Worm (Caenorhabditis elegans): ENCODE results near the gene tsg-101.

Gene tsg-101

ce11 chrIV:3514467-3514866 is at the start of gene tsg-101:
Gene tsg-101 (minus strand): TSS chrIV:3514567.
- TF ChIP-seq hmg-4 (GFP tag; optimal IDR thresholded peaks at IDR 0.05) (no peak), hnd-1 (tag; optimal IDR thresholded peaks at IDR 0.05) (no peak), ama-1 (optimal IDR thresholded peaks at IDR 0.05) (no peak), B0310.2 (tag; optimal IDR thresholded peaks at IDR 0.05) (no peak), ets-7 (tag; optimal IDR thresholded peaks at IDR 0.05) (no peak), tbx-37 (GFP tag; conservative IDR thresholded peaks at IDR 0.05) (no peak), ceh-13 (GFP tag; optimal IDR thresholded peaks at IDR 0.05) (no peak), F13C5.2 (tag; optimal IDR thresholded peaks at IDR 0.05) (no peak), pes-1 (GFP tag; IDR thresholded peaks at IDR 0.05) (no peak), aly-1 (tag; optimal IDR thresholded peaks at IDR 0.05) (no peak), sea-1 (GFP tag; conservative IDR thresholded peaks at IDR 0.05) (no peak), flt-1 (GFP tag; IDR thresholded peaks at IDR 0.05) (no peak), ceh-36 (tag; optimal IDR thresholded peaks at IDR 0.05) (no peak), scrt-1 (GFP tag; IDR thresholded peaks at IDR 0.05) (no peak), hmbx-1 (tag; optimal IDR thresholded peaks at IDR 0.05) (no peak)

ce11 chrIV:3559201-3559600 is 44.8 kb upstream of the tsg-101 start:
- no peak for TF ChIP-seq ama-1 (optimal IDR thresholded peaks at IDR 0.05)
- no peak for TF ChIP-seq ceh-36 (tag; optimal IDR thresholded peaks at IDR 0.05)
- TF ChIP-seq ceh-13 (GFP tag; optimal IDR thresholded peaks at IDR 0.05), result no peak
- no peak for TF ChIP-seq F13C5.2 (tag; optimal IDR thresholded peaks at IDR 0.05)
- no peak for TF ChIP-seq hmbx-1 (tag; optimal IDR thresholded peaks at IDR 0.05)

DNA sequence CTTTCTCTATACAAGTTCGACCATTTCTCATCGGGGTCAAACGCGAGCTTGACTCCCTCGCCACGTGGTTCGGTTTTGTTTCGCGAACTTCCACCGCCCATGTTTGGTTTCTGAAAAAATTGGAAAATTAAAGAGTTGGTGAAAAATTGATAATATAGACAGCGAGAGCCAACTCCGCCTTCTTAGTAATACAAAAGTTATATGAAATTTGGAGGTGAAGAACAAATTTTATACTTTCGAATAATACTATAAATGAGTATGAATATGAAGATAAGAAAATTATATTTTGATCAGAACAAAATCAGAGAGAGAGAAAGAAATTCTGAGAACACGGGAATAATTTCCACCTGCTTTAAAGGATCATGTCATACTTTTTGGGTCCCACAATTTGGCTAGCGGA is 43.0 kb upstream of the tsg-101 start, which contains the start of gene osm-9:
osm-9 (minus strand) TSS at position 101 of the 400 bp plus-strand sequence.
- TF ChIP-seq F13C5.2 (tag; optimal IDR thresholded peaks at IDR 0.05), result no peak

ce11 chrIV:3552933-3553332 is 38.6 kb upstream of the tsg-101 start:
- TF ChIP-seq pes-1 (GFP tag; IDR thresholded peaks at IDR 0.05), result no peak
- no peak for TF ChIP-seq ets-7 (tag; optimal IDR thresholded peaks at IDR 0.05)
- no peak for TF ChIP-seq tra-4 (tag; optimal IDR thresholded peaks at IDR 0.05)
- TF ChIP-seq tbx-11 (GFP tag; IDR thresholded peaks at IDR 0.05), result no peak
- no peak for TF ChIP-seq tbx-37 (GFP tag; conservative IDR thresholded peaks at IDR 0.05)
- TF ChIP-seq hmbx-1 (tag; optimal IDR thresholded peaks at IDR 0.05), result no peak

- peak; percentile 88 for TF ChIP-seq pes-1 (GFP tag; IDR thresholded peaks at IDR 0.05)
- TF ChIP-seq hnd-1 (tag; optimal IDR thresholded peaks at IDR 0.05), result peak; percentile 43
- peak; percentile 83 for TF ChIP-seq hmg-4 (GFP tag; optimal IDR thresholded peaks at IDR 0.05)
- peak; percentile 80 for TF ChIP-seq scrt-1 (GFP tag; IDR thresholded peaks at IDR 0.05)
- TF ChIP-seq ceh-13 (GFP tag; optimal IDR thresholded peaks at IDR 0.05), result peak; percentile 10
- TF ChIP-seq ets-7 (tag; optimal IDR thresholded peaks at IDR 0.05), result no peak
- peak; percentile 76 for TF ChIP-seq sea-1 (GFP tag; conservative IDR thresholded peaks at IDR 0.05)
- TF ChIP-seq ama-1 (optimal IDR thresholded peaks at IDR 0.05), result no peak
- peak; percentile 71 for TF ChIP-seq aly-1 (tag; optimal IDR thresholded peaks at IDR 0.05)
- TF ChIP-seq tra-4 (tag; optimal IDR thresholded peaks at IDR 0.05), result peak; percentile 68
- TF ChIP-seq tbx-37 (GFP tag; conservative IDR thresholded peaks at IDR 0.05), result peak; percentile 66; the same call in 1 of the 2 replicates
- TF ChIP-seq hmbx-1 (tag; optimal IDR thresholded peaks at IDR 0.05), result peak; percentile 28
- peak; percentile 12 for TF ChIP-seq F13C5.2 (tag; optimal IDR thresholded peaks at IDR 0.05)
- TF ChIP-seq flt-1 (GFP tag; IDR thresholded peaks at IDR 0.05), result peak; percentile 83
- TF ChIP-seq tbx-11 (GFP tag; IDR thresholded peaks at IDR 0.05), result peak; percentile 69
- peak; percentile 68 for TF ChIP-seq ceh-36 (tag; optimal IDR thresholded peaks at IDR 0.05)
- TF ChIP-seq B0310.2 (tag; optimal IDR thresholded peaks at IDR 0.05), result peak; percentile 63
Observed at ce11 chrIV:3551777-3552462, 37.6 kb upstream of the tsg-101 start.

DNA sequence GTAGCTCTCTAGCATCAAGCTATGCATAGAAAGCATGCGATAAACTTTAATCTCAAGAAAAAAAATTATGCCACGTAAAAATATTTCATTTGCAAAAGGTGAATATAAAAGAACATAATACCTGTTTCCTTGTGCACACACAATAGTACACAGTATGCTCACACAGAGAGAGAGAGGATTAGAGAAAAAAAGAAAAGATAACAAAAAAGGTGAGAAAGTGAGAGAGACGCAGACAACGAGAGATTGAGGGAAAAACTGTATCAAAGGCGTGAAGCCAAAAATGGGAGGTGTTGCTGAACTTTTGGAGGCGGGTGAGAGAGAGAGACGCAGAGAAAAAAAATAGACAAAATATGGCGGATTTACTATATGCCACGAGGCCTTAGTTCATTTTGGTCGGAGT is 33.9 kb upstream of the tsg-101 start:
- TF ChIP-seq ceh-13 (GFP tag; optimal IDR thresholded peaks at IDR 0.05) (no peak), B0310.2 (tag; optimal IDR thresholded peaks at IDR 0.05) (no peak), tra-4 (tag; optimal IDR thresholded peaks at IDR 0.05) (no peak), ama-1 (optimal IDR thresholded peaks at IDR 0.05) (no peak), ets-7 (tag; optimal IDR thresholded peaks at IDR 0.05) (no peak), ceh-36 (tag; optimal IDR thresholded peaks at IDR 0.05) (no peak), tbx-37 (GFP tag; conservative IDR thresholded peaks at IDR 0.05) (no peak), flt-1 (GFP tag; IDR thresholded peaks at IDR 0.05) (no peak), aly-1 (tag; optimal IDR thresholded peaks at IDR 0.05) (no peak), F13C5.2 (tag; optimal IDR thresholded peaks at IDR 0.05) (no peak)

ce11 chrIV:3547500-3547899 is 33.1 kb upstream of the tsg-101 start, which contains the start of gene nstp-6:
Gene nstp-6 (minus strand): TSS chrIV:3547600.
- TF ChIP-seq F13C5.2 (tag; optimal IDR thresholded peaks at IDR 0.05) (no peak), tbx-37 (GFP tag; conservative IDR thresholded peaks at IDR 0.05) (no peak), ceh-13 (GFP tag; optimal IDR thresholded peaks at IDR 0.05) (no peak), ama-1 (optimal IDR thresholded peaks at IDR 0.05) (no peak), pes-1 (GFP tag; IDR thresholded peaks at IDR 0.05) (no peak), sea-1 (GFP tag; conservative IDR thresholded peaks at IDR 0.05) (no peak), hnd-1 (tag; optimal IDR thresholded peaks at IDR 0.05) (no peak), ceh-36 (tag; optimal IDR thresholded peaks at IDR 0.05) (no peak), B0310.2 (tag; optimal IDR thresholded peaks at IDR 0.05) (no peak), tra-4 (tag; optimal IDR thresholded peaks at IDR 0.05) (no peak), aly-1 (tag; optimal IDR thresholded peaks at IDR 0.05) (no peak), scrt-1 (GFP tag; IDR thresholded peaks at IDR 0.05) (no peak), ets-7 (tag; optimal IDR thresholded peaks at IDR 0.05) (no peak), hmg-4 (GFP tag; optimal IDR thresholded peaks at IDR 0.05) (no peak), flt-1 (GFP tag; IDR thresholded peaks at IDR 0.05) (no peak), hmbx-1 (tag; optimal IDR thresholded peaks at IDR 0.05) (no peak), tbx-11 (GFP tag; IDR thresholded peaks at IDR 0.05) (no peak)

- no peak for TF ChIP-seq ceh-36 (tag; optimal IDR thresholded peaks at IDR 0.05)
- TF ChIP-seq B0310.2 (tag; optimal IDR thresholded peaks at IDR 0.05), result no peak
- no peak for TF ChIP-seq ceh-13 (GFP tag; optimal IDR thresholded peaks at IDR 0.05)
- TF ChIP-seq hmg-4 (GFP tag; optimal IDR thresholded peaks at IDR 0.05), result no peak
- TF ChIP-seq hmbx-1 (tag; optimal IDR thresholded peaks at IDR 0.05), result no peak
- no peak for TF ChIP-seq tbx-37 (GFP tag; conservative IDR thresholded peaks at IDR 0.05)
- TF ChIP-seq ama-1 (optimal IDR thresholded peaks at IDR 0.05), result no peak
- TF ChIP-seq tra-4 (tag; optimal IDR thresholded peaks at IDR 0.05), result no peak
Observed at ce11 chrIV:3545060-3545459, 30.7 kb upstream of the tsg-101 start.

Data from whole organism, early embryonic.